Fruit fly (Drosophila melanogaster) whole organism, embryonic: ENCODE measurements around the gene Obp99c.

ENCODE experiments used
- Adf1 ChIP-seq: fragments of 200-800 bp; sonication (Bioruptor generic); IDR thresholded peaks from 2 replicates; pipeline ENCODE4 v1.3.6; 2022; ENCODE audit warnings: missing biosample characterization, missing genetic modification characterization
- Blimp-1 ChIP-seq: fragments of 200-800 bp; sonication (Bioruptor generic); optimal IDR thresholded peaks from 3 replicates; lab custom pipeline; 2018; ENCODE audit warnings: missing biosample characterization, missing genetic modification characterization, mild to moderate bottlenecking, moderate library complexity, missing genetic modification reagents
- CG10147 ChIP-seq: fragments of 200-800 bp; sonication (Bioruptor generic); optimal IDR thresholded peaks from 2 replicates; lab custom pipeline; 2019; ENCODE audit warnings: missing biosample characterization, mild to moderate bottlenecking, missing genetic modification characterization, moderate library complexity
- CG10274 ChIP-seq: fragments of 200-800 bp; sonication (Bioruptor generic); optimal IDR thresholded peaks from 3 replicates; lab custom pipeline; 2017; ENCODE audit warnings: missing biosample characterization, mild to moderate bottlenecking, missing genetic modification characterization
- CG11696 ChIP-seq: fragments of 200-800 bp; sonication (Bioruptor generic); IDR thresholded peaks from 2 replicates; pipeline ENCODE4 v1.3.6; 2022; ENCODE audit warnings: missing biosample characterization, missing genetic modification characterization
- CG12391 ChIP-seq: fragments of 200-800 bp; sonication (Bioruptor generic); optimal IDR thresholded peaks from 3 replicates; lab custom pipeline; 2018; ENCODE audit warnings: missing biosample characterization, mild to moderate bottlenecking, missing genetic modification characterization, moderate library complexity
- CG12769 ChIP-seq: fragments of 200-800 bp; sonication (Bioruptor generic); optimal IDR thresholded peaks from 2 replicates; lab custom pipeline; 2019; ENCODE audit warnings: missing biosample characterization, mild to moderate bottlenecking, missing genetic modification characterization, moderate library complexity
- CG15479 ChIP-seq: fragments of 200-800 bp; sonication (Bioruptor generic); optimal IDR thresholded peaks from 3 replicates; lab custom pipeline; 2019; ENCODE audit warnings: missing biosample characterization, mild to moderate bottlenecking, missing genetic modification characterization, moderate library complexity
- CG17359 ChIP-seq: fragments of 200-800 bp; sonication (Bioruptor generic); optimal IDR thresholded peaks from 3 replicates; lab custom pipeline; 2018; ENCODE audit warnings: missing biosample characterization, mild to moderate bottlenecking, missing genetic modification characterization, moderate library complexity
- CG17612 ChIP-seq: fragments of 200-800 bp; sonication (Bioruptor generic); IDR thresholded peaks from 2 replicates; pipeline ENCODE4 v1.3.6; 2022; ENCODE audit warnings: missing biosample characterization, missing genetic modification characterization
- CG18011 ChIP-seq: fragments of 200-800 bp; sonication (Bioruptor generic); optimal IDR thresholded peaks from 2 replicates; lab custom pipeline; 2017; ENCODE audit warnings: missing biosample characterization, missing genetic modification characterization, mild to moderate bottlenecking, moderate library complexity, missing genotype
- CG2116 ChIP-seq: fragments of 200-800 bp; sonication (Bioruptor generic); optimal IDR thresholded peaks from 3 replicates; lab custom pipeline; 2018; ENCODE audit warnings: missing biosample characterization, mild to moderate bottlenecking, missing genetic modification characterization
- CG2875 ChIP-seq: fragments of 200-800 bp; sonication (Bioruptor generic); optimal IDR thresholded peaks from 2 replicates; lab custom pipeline; 2017; ENCODE audit warnings: missing biosample characterization, mild to moderate bottlenecking, missing genetic modification characterization, missing genetic modification reagents
- CG32767 ChIP-seq: fragments of 200-800 bp; sonication (Bioruptor generic); IDR thresholded peaks from 2 replicates; pipeline ENCODE4 v1.3.6; 2022; ENCODE audit warnings: missing biosample characterization, missing genetic modification characterization
- CG34224 ChIP-seq: fragments of 200-800 bp; sonication (Bioruptor generic); IDR thresholded peaks from 3 replicates; pipeline ENCODE4 v1.3.6; 2022; ENCODE audit warnings: missing biosample characterization, missing genetic modification characterization; ENCODE audit not compliant: partially characterized antibody
- CG3838 ChIP-seq: fragments of 200-800 bp; sonication (Bioruptor generic); optimal IDR thresholded peaks from 3 replicates; lab custom pipeline; 2016; ENCODE audit warnings: missing biosample characterization, missing genetic modification characterization
- CG42726 ChIP-seq: fragments of 200-800 bp; sonication (Bioruptor generic); IDR thresholded peaks from 2 replicates; pipeline ENCODE4 v1.3.6; 2022; ENCODE audit warnings: missing biosample characterization, missing genetic modification characterization; ENCODE audit not compliant: partially characterized antibody
- CG4360 ChIP-seq: fragments of 200-800 bp; sonication (Bioruptor generic); IDR thresholded peaks from 2 replicates; pipeline ENCODE4 v1.3.6; 2022; ENCODE audit warnings: missing biosample characterization, missing genetic modification characterization
- CG4707 ChIP-seq: fragments of 200-800 bp; sonication (Bioruptor generic); optimal IDR thresholded peaks from 2 replicates; lab custom pipeline; 2018; ENCODE audit warnings: missing biosample characterization, mild to moderate bottlenecking, missing genetic modification characterization, moderate library complexity
- CG6791 ChIP-seq: fragments of 200-800 bp; sonication (Bioruptor generic); IDR thresholded peaks from 3 replicates; pipeline ENCODE4 v1.3.6; 2022; ENCODE audit warnings: missing biosample characterization, missing genetic modification characterization; ENCODE audit not compliant: partially characterized antibody
- CG7372 ChIP-seq: fragments of 200-800 bp; sonication (Bioruptor generic); IDR thresholded peaks from 2 replicates; pipeline ENCODE4 v1.3.6; 2022; ENCODE audit warnings: missing biosample characterization, missing genetic modification characterization
- CG9817 ChIP-seq: fragments of 200-800 bp; sonication (Bioruptor generic); optimal IDR thresholded peaks from 2 replicates; lab custom pipeline; 2018; ENCODE audit warnings: missing biosample characterization, mild to moderate bottlenecking, missing genetic modification characterization, moderate library complexity
- Deaf1 ChIP-seq: fragments of 200-800 bp; optimal IDR thresholded peaks from 3 replicates; lab custom pipeline; 2019; ENCODE audit warnings: missing biosample characterization, mild to moderate bottlenecking, missing genetic modification characterization, moderate library complexity
- Dll ChIP-seq: fragments of 200-800 bp; sonication (Bioruptor generic); IDR thresholded peaks from 4 replicates; pipeline ENCODE4 v1.3.6; 2022; ENCODE audit warnings: missing biosample characterization, missing genetic modification characterization; ENCODE audit not compliant: partially characterized antibody
- E2f2 ChIP-seq: fragments of 200-800 bp; sonication (Bioruptor generic); IDR thresholded peaks from 2 replicates; pipeline ENCODE4 v1.3.6; 2022; ENCODE audit warnings: missing biosample characterization, missing genetic modification characterization
- Gsc ChIP-seq: fragments of 200-800 bp; sonication (Bioruptor generic); IDR thresholded peaks from 2 replicates; pipeline ENCODE4 v1.3.6; 2022; ENCODE audit warnings: missing biosample characterization, missing genetic modification characterization
- Hr3 ChIP-seq: fragments of 200-800 bp; sonication (Bioruptor generic); optimal IDR thresholded peaks from 3 replicates; lab custom pipeline; 2016; ENCODE audit warnings: missing biosample characterization, missing genetic modification characterization
- Hr39 ChIP-seq: fragments of >200 bp; optimal IDR thresholded peaks from 2 replicates; lab custom pipeline; 2017
- Med ChIP-seq: fragments of 200-800 bp; sonication (Bioruptor generic); peaks from one replicate; lab custom pipeline; 2016; ENCODE audit warnings: missing biosample characterization, missing genetic modification characterization, mild to moderate bottlenecking, inconsistent platforms, moderate library complexity
- Nf-YB ChIP-seq: fragments of 200-800 bp; sonication (Bioruptor generic); optimal IDR thresholded peaks from 3 replicates; lab custom pipeline; 2019; ENCODE audit warnings: missing biosample characterization, mild to moderate bottlenecking, missing genetic modification characterization, moderate library complexity
- Nf-YC ChIP-seq: fragments of 200-800 bp; optimal IDR thresholded peaks from 3 replicates; lab custom pipeline; 2019; ENCODE audit warnings: missing biosample characterization, mild to moderate bottlenecking, missing genetic modification characterization, moderate library complexity
- Ssrp ChIP-seq: fragments of 200-800 bp; sonication (Bioruptor generic); optimal IDR thresholded peaks from 2 replicates; lab custom pipeline; 2018; ENCODE audit warnings: missing biosample characterization, mild to moderate bottlenecking, missing genetic modification characterization, moderate library complexity
- Trl ChIP-seq, 3 experiments: fragments of >200 bp in 2 of 3; fragments of 200-800 bp in 1 of 3; sonication (Bioruptor generic) in 1 of 3; optimal IDR thresholded peaks; 2 replicates in 1 of 3; 3 replicates in 2 of 3; lab custom pipeline; 2016 to 2017; ENCODE audit warnings: missing biosample characterization in 1 of 3, missing genetic modification characterization in 1 of 3
- ase ChIP-seq: fragments of 200-800 bp; sonication (Bioruptor generic); IDR thresholded peaks from 3 replicates; pipeline ENCODE4 v1.3.6; 2022; ENCODE audit warnings: missing biosample characterization, missing genetic modification characterization
- bcd ChIP-seq: fragments of 200-800 bp; sonication (Bioruptor generic); optimal IDR thresholded peaks from 2 replicates; lab custom pipeline; 2017; ENCODE audit warnings: missing biosample characterization, mild to moderate bottlenecking, missing genetic modification characterization
- cg ChIP-seq: fragments of 200-800 bp; sonication (Bioruptor generic); optimal IDR thresholded peaks from 3 replicates; lab custom pipeline; 2019; ENCODE audit warnings: missing biosample characterization, mild to moderate bottlenecking, missing genetic modification characterization, moderate library complexity
- chinmo ChIP-seq: fragments of 200-800 bp; sonication (Bioruptor generic); IDR thresholded peaks from 4 replicates; pipeline ENCODE4 v1.3.6; 2022; ENCODE audit warnings: missing biosample characterization, missing genetic modification characterization; ENCODE audit not compliant: partially characterized antibody
- dati ChIP-seq: fragments of 200-800 bp; sonication (Bioruptor generic); IDR thresholded peaks from 2 replicates; pipeline ENCODE4 v1.3.6; 2022; ENCODE audit warnings: missing biosample characterization, missing genetic modification characterization
- dm ChIP-seq: fragments of 200-800 bp; sonication (Bioruptor generic); optimal IDR thresholded peaks from 3 replicates; lab custom pipeline; 2016; ENCODE audit warnings: missing biosample characterization, missing genetic modification characterization
- dmrt99B ChIP-seq: fragments of 200-800 bp; sonication (Bioruptor generic); optimal IDR thresholded peaks from 2 replicates; lab custom pipeline; 2018; ENCODE audit warnings: missing biosample characterization, mild to moderate bottlenecking, missing genetic modification characterization, moderate library complexity
- grau ChIP-seq: fragments of 200-800 bp; optimal IDR thresholded peaks from 3 replicates; lab custom pipeline; 2019; ENCODE audit warnings: missing biosample characterization, mild to moderate bottlenecking, missing genetic modification characterization, moderate library complexity
- ken ChIP-seq: fragments of 200-800 bp; sonication (Bioruptor generic); IDR thresholded peaks from 3 replicates; pipeline ENCODE4 v1.3.6; 2022; ENCODE audit warnings: missing biosample characterization, missing genetic modification characterization
- lola ChIP-seq, 3 experiments: fragments of >200 bp in 2 of 3; fragments of 200-800 bp in 1 of 3; sonication (Bioruptor generic) in 1 of 3; optimal IDR thresholded peaks; 2 replicates each; lab custom pipeline; 2017 to 2019; ENCODE audit warnings: missing biosample characterization in 3 of 3, missing genetic modification characterization in 3 of 3, mild to moderate bottlenecking in 1 of 3, moderate library complexity in 1 of 3
- sd ChIP-seq: fragments of 200-800 bp; sonication (Bioruptor generic); optimal IDR thresholded peaks from 3 replicates; lab custom pipeline; 2018; ENCODE audit warnings: missing biosample characterization, mild to moderate bottlenecking, missing genetic modification characterization, moderate library complexity
- seq ChIP-seq: fragments of 200-800 bp; sonication (Bioruptor generic); IDR thresholded peaks from 2 replicates; pipeline ENCODE4 v1.3.6; 2022; ENCODE audit warnings: missing biosample characterization, missing genetic modification characterization
- sima ChIP-seq: fragments of 200-800 bp; sonication (Bioruptor generic); optimal IDR thresholded peaks from 2 replicates; lab custom pipeline; 2016; ENCODE audit warnings: missing biosample characterization, missing genetic modification characterization
- sisA ChIP-seq: fragments of 200-800 bp; sonication (Bioruptor generic); IDR thresholded peaks from 2 replicates; pipeline ENCODE4 v1.3.6; 2022; ENCODE audit warnings: missing biosample characterization, missing genetic modification characterization
- sqz ChIP-seq: fragments of 200-800 bp; sonication (Bioruptor generic); optimal IDR thresholded peaks from 3 replicates; lab custom pipeline; 2018; ENCODE audit warnings: missing biosample characterization, mild to moderate bottlenecking, missing genetic modification characterization

Gene Obp99c

DNA sequence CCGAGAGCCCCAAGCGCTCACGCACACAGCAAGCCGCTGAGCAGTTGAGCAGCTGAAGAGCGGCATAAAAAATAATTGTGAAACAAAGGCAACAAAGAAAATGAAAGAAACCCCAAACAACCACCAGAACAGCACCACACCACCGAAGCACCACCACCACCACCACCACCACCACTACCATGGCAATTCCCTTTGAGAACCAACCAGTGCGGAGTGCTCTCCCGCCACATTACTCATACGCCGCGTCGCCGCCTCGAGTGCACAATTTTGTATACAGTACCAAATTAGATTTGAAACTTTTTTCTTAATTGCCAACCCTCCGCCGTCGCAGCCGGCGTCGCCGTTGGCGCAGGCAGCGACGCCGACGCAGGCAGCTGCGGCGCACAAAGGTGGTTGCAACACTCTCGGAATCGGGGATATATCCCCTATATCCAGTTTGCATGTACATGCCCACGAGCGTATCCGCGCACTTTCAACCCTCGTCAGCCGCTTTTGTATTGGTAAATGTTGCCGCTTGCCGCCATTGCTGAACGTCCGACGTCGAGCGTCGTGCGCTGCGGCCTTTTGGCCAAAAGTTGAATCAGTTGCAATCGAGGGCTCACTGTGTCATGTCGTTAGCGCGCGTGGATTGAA lies 3.0 kb upstream of the Obp99c start, which contains the start of gene dmrt99B:
Gene dmrt99B, plus strand, starts transcription at position 583 of the 633 bp plus-strand sequence.
- no peak for TF ChIP-seq CG9817 (tag; lab: Kevin White, UChicago)
- peak; percentile 84; the same call in 1 of the 2 replicates for TF ChIP-seq seq
- no peak for TF ChIP-seq lola (GFP tag; optimal IDR thresholded peaks at IDR 0.05; lab: Kevin White, UChicago)
- TF ChIP-seq CG7372 (GFP tag; lab: Robert Waterston, UW), result peak; percentile 74
- TF ChIP-seq dmrt99B (tag; lab: Kevin White, UChicago), result peak; percentile 57
- TF ChIP-seq Trl (optimal IDR thresholded peaks at IDR 0.05; lab: Kevin White, UChicago), result peak in 1 of 2 experiments; percentile 24
- no peak for TF ChIP-seq Trl (GFP tag; optimal IDR thresholded peaks at IDR 0.05; lab: Kevin White, UChicago)
- no peak for TF ChIP-seq Gsc (GFP tag; lab: Robert Waterston, UW)
- peak; percentile 5 for TF ChIP-seq Med (GFP tag; lab: Kevin White, UChicago)
- no peak for TF ChIP-seq Blimp-1 (GFP tag; lab: Kevin White, UChicago)
- no peak for TF ChIP-seq CG10274
- 0 out of 3 replicates have a peak, but pooled peaks have one; percentile 22 for TF ChIP-seq CG34224 (GFP tag; lab: Robert Waterston, UW)
- TF ChIP-seq CG3838 (GFP tag; lab: Kevin White, UChicago), result no peak
- no peak for TF ChIP-seq CG2116 (GFP tag; lab: Kevin White, UChicago)
- TF ChIP-seq E2f2 (GFP tag; lab: Robert Waterston, UW), result no peak
- TF ChIP-seq Dll, result peak; percentile 38; the same call in 1 of the 4 replicates
- no peak for TF ChIP-seq CG11696 (GFP tag; lab: Robert Waterston, UW)
- TF ChIP-seq CG18011 (GFP tag; lab: Kevin White, UChicago), result no peak
- TF ChIP-seq grau, result peak; percentile 6
- TF ChIP-seq CG32767 (GFP tag; lab: Robert Waterston, UW), result 0 out of 2 replicates have a peak, but pooled peaks have one; percentile 15
- peak; percentile 91 for TF ChIP-seq Adf1
- no peak for TF ChIP-seq sd
- TF ChIP-seq CG17359 (tag; lab: Kevin White, UChicago), result no peak
- no peak for TF ChIP-seq bcd (GFP tag; lab: Kevin White, UChicago)
- TF ChIP-seq Hr39 (lab: Kevin White, UChicago), result no peak
- no peak for TF ChIP-seq CG4360 (GFP tag; lab: Robert Waterston, UW)
- no peak for TF ChIP-seq dati (GFP tag; lab: Robert Waterston, UW)
- TF ChIP-seq Nf-YB (GFP tag; lab: Kevin White, UChicago), result peak; percentile 96
- TF ChIP-seq dm, result no peak
- peak; percentile 10 for TF ChIP-seq CG15479 (GFP tag; lab: Kevin White, UChicago)
- peak; percentile 10 for TF ChIP-seq Deaf1 (tag; lab: Kevin White, UChicago)
- no peak for TF ChIP-seq CG17612 (GFP tag; lab: Robert Waterston, UW)
- TF ChIP-seq CG10147 (GFP tag; lab: Kevin White, UChicago), result no peak
- TF ChIP-seq sisA, result no peak
- TF ChIP-seq CG2875 (GFP tag; lab: Kevin White, UChicago), result no peak
- no peak for TF ChIP-seq sima
- 0 out of 4 replicates have a peak, but pooled peaks have one; percentile 17 for TF ChIP-seq chinmo
- TF ChIP-seq ken (GFP tag; lab: Robert Waterston, UW), result no peak
- no peak for TF ChIP-seq Hr3 (GFP tag; lab: Kevin White, UChicago)
- no peak for TF ChIP-seq ase (GFP tag; lab: Robert Waterston, UW)
- TF ChIP-seq Nf-YC (tag; lab: Kevin White, UChicago), result peak; percentile 96
- no peak for TF ChIP-seq CG12391 (tag; lab: Kevin White, UChicago)
- 0 out of 3 replicates have a peak, but pooled peaks have one; percentile 6 for TF ChIP-seq CG6791 (GFP tag; lab: Robert Waterston, UW)
- no peak for TF ChIP-seq CG42726 (GFP tag; lab: Robert Waterston, UW)
- TF ChIP-seq sqz, result no peak
- TF ChIP-seq CG12769, result no peak
- TF ChIP-seq Ssrp (tag; lab: Kevin White, UChicago), result no peak
- TF ChIP-seq CG4707, result no peak
- TF ChIP-seq cg (GFP tag; lab: Kevin White, UChicago), result peak; percentile 81
